Worm (Caenorhabditis elegans): ENCODE results near the gene col-88.
A peak's percentile ranks its signal among the peaks of the same experiment; 100 is the strongest.

DNA sequence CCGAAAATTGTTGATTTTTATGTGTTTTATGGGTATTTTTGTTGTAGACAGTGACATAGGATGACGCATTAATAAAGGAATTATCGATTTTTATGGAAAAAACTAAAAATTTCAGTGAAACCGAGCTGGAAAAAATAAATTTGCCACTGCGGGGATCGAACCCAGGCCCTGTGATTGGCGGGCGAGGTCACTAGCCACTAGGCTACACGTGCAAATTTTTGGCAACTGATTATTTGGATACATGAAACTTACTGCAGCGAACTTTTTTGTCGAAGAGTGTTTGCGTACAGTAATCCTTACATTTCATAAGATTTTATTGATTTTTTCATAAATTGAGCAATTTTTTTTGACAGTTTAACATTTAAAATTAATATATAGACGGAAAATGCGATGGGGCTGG, 48.3 kb downstream of the col-88 start:
- TF ChIP-seq him-1 (tag; optimal IDR thresholded peaks at IDR 0.05) (no peak), dao-5 (tag; optimal IDR thresholded peaks at IDR 0.05) (no peak), W03F9.2 (tag; optimal IDR thresholded peaks at IDR 0.05) (peak; percentile 40)
